Fruit fly (Drosophila melanogaster): ENCODE data around the gene DIP-epsilon.

Gene DIP-epsilon

dm6 chr2L:6351809-6352182 is 59.3 kb downstream of the DIP-epsilon start (continued):
- TF ChIP-seq CG8765 (GFP tag; IDR thresholded peaks at IDR 0.05) (peak; percentile 55; the same call in 1 of the 2 replicates), Ada2b (GFP tag; IDR thresholded peaks at IDR 0.05) (peak; percentile 83), Rfx (GFP tag; IDR thresholded peaks at IDR 0.05) (peak; percentile 94), NK7.1 (GFP tag; optimal IDR thresholded peaks at IDR 0.05) (peak; percentile 66), gce (GFP tag; IDR thresholded peaks at IDR 0.05) (peak; percentile 66; the same call in 1 of the 3 replicates), ranshi (GFP tag; IDR thresholded peaks at IDR 0.05) (peak; percentile 90), nmo (GFP tag; optimal IDR thresholded peaks at IDR 0.05) (peak; percentile 89), pho (GFP tag; optimal IDR thresholded peaks at IDR 0.05) (peak; percentile 75), CrebB (tag; optimal IDR thresholded peaks at IDR 0.05) (peak; percentile 73), ci (GFP tag; IDR thresholded peaks at IDR 0.05) (peak; percentile 47; the same call in 1 of the 3 replicates), ftz-f1 (GFP tag; optimal IDR thresholded peaks at IDR 0.05) (no peak), Spps (tag; optimal IDR thresholded peaks at IDR 0.05) (peak; percentile 2), Myb (GFP tag; optimal IDR thresholded peaks at IDR 0.05) (peak; percentile 68), Lhr (GFP tag; optimal IDR thresholded peaks at IDR 0.05) (peak; percentile 18), CG15479 (GFP tag; optimal IDR thresholded peaks at IDR 0.05) (no peak), stwl (tag; optimal IDR thresholded peaks at IDR 0.05) (no peak), p53 (GFP tag; optimal IDR thresholded peaks at IDR 0.05) (peak; percentile 38), TFAM (GFP tag; optimal IDR thresholded peaks at IDR 0.05) (no peak), Sox102F (GFP tag; optimal IDR thresholded peaks at IDR 0.05) (peak; percentile 79), Opbp (GFP tag; IDR thresholded peaks at IDR 0.05; ENCODE audit: partially characterized antibody) (no peak; the same call in 2 of the 3 replicates), D (optimal IDR thresholded peaks at IDR 0.05) (no peak), D (GFP tag; optimal IDR thresholded peaks at IDR 0.05) (peak; percentile 63), sqz (GFP tag; optimal IDR thresholded peaks at IDR 0.05) (peak; percentile 45), pzg (GFP tag; optimal IDR thresholded peaks at IDR 0.05) (no peak), Hand (GFP tag; optimal IDR thresholded peaks at IDR 0.05) (peak; percentile 66), dan (GFP tag; IDR thresholded peaks at IDR 0.05) (no peak), CG14014 (GFP tag; IDR thresholded peaks at IDR 0.05) (peak; percentile 92), CG2199 (GFP tag; IDR thresholded peaks at IDR 0.05) (no peak), CG6683 (GFP tag; optimal IDR thresholded peaks at IDR 0.05) (peak; percentile 54), tin (GFP tag; optimal IDR thresholded peaks at IDR 0.05) (peak; percentile 81), kay (GFP tag; optimal IDR thresholded peaks at IDR 0.05) (peak; percentile 75), CG11398 (GFP tag; optimal IDR thresholded peaks at IDR 0.05) (no peak), chm (GFP tag; IDR thresholded peaks at IDR 0.05) (no peak), esg (GFP tag; conservative IDR thresholded peaks at IDR 0.05) (peak; percentile 90), CG1024 (GFP tag; IDR thresholded peaks at IDR 0.05) (peak; percentile 41), amos (GFP tag; IDR thresholded peaks at IDR 0.05; ENCODE audit: partially characterized antibody) (peak; percentile 38; the same call in 1 of the 2 replicates), ato (GFP tag; IDR thresholded peaks at IDR 0.05; ENCODE audit: partially characterized antibody) (no peak), gt (GFP tag; IDR thresholded peaks at IDR 0.05) (peak; percentile 38; the same call in 1 of the 2 replicates), fu2 (GFP tag; optimal IDR thresholded peaks at IDR 0.05) (peak; percentile 77), ap (GFP tag; IDR thresholded peaks at IDR 0.05) (peak; percentile 53), chn (GFP tag; optimal IDR thresholded peaks at IDR 0.05) (peak; percentile 65), cg (GFP tag; optimal IDR thresholded peaks at IDR 0.05) (no peak), CG4328 (GFP tag; optimal IDR thresholded peaks at IDR 0.05) (peak; percentile 65), fd3F (GFP tag; optimal IDR thresholded peaks at IDR 0.05) (peak; percentile 86), CG3163 (GFP tag; optimal IDR thresholded peaks at IDR 0.05) (peak; percentile 42), mam (GFP tag; optimal IDR thresholded peaks at IDR 0.05) (peak; percentile 96), unpg (GFP tag; optimal IDR thresholded peaks at IDR 0.05) (peak; percentile 83), dmrt99B (tag; optimal IDR thresholded peaks at IDR 0.05) (peak; percentile 92), dysf (GFP tag; IDR thresholded peaks at IDR 0.05) (peak; percentile 94), zen (tag; optimal IDR thresholded peaks at IDR 0.05) (peak; percentile 52), CG10979 (tag; optimal IDR thresholded peaks at IDR 0.05) (peak; percentile 74)
